Worm (Caenorhabditis elegans) whole organism, midembryonic: ENCODE measurements around the gene klp-20.

Source experiments
- T22C8.4 ChIP-seq: fragments of 200-800 bp; sonication (Bioruptor generic); IDR thresholded peaks from 2 replicates; pipeline ENCODE4 v1.3.6; 2022; ENCODE audit warnings: missing genetic modification characterization, missing compliant biosample characterization
- cog-1 ChIP-seq: sonication (generic microtip); optimal IDR thresholded peaks from 2 replicates; lab custom pipeline; 2016; ENCODE audit warnings: missing genetic modification characterization, missing compliant biosample characterization
- flt-1 ChIP-seq: fragments of 200-800 bp; sonication (Bioruptor generic); IDR thresholded peaks from 2 replicates; pipeline ENCODE4 v1.3.6; 2022; ENCODE audit warnings: missing genetic modification characterization, missing compliant biosample characterization
- klf-2 ChIP-seq: fragments of 200-800 bp; sonication (Bioruptor generic); conservative IDR thresholded peaks from 2 replicates; pipeline ENCODE4 v1.3.6; 2022; ENCODE audit warnings: missing genetic modification reagents, missing genetic modification characterization, missing compliant biosample characterization
- med-1 ChIP-seq: sonication (generic microtip); optimal IDR thresholded peaks from 2 replicates; lab custom pipeline; 2017; ENCODE audit warnings: missing genetic modification characterization, mild to moderate bottlenecking, missing compliant biosample characterization, antibody characterized with exemption, missing genetic modification reagents; ENCODE audit not compliant: insufficient read depth
- ref-1 ChIP-seq: fragments of 200-800 bp; sonication (Bioruptor generic); conservative IDR thresholded peaks from 2 replicates; pipeline ENCODE4 v1.3.6; 2022; ENCODE audit warnings: missing genetic modification reagents, missing genetic modification characterization, missing compliant biosample characterization
- tab-1 ChIP-seq: fragments of 200-800 bp; sonication (Bioruptor generic); IDR thresholded peaks from 2 replicates; pipeline ENCODE4 v1.3.6; 2022; ENCODE audit warnings: missing genetic modification characterization, missing compliant biosample characterization
- ztf-23 ChIP-seq: fragments of 200-800 bp; sonication (Bioruptor generic); IDR thresholded peaks from 2 replicates; pipeline ENCODE4 v1.3.6; 2022; ENCODE audit warnings: missing genetic modification reagents, missing genetic modification characterization, missing compliant biosample characterization
- ztf-29 ChIP-seq: fragments of 200-800 bp; sonication (Bioruptor generic); IDR thresholded peaks from 2 replicates; pipeline ENCODE4 v1.3.6; 2022; ENCODE audit warnings: missing genetic modification reagents, missing genetic modification characterization, missing compliant biosample characterization

The klp-20 gene

DNA sequence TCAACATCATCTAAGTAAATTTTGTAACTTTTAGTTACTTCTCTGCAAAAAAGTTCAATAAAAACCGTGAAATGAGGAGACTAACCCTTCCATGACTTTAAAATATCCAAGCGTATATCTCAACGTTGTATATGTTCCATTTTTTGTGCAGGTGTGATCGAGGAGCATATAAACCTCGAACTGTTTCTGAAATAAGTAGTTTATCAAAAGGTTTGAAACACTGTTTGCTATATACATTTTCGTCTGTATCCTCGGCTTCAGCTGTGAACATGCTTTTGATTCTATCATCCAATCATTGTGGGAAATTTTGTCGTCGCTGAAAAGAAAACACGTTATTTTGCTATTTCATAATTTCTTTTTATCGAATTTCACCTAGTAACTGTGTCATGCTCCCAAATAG lies 28.8 kb upstream of the klp-20 start, which contains the start of gene F40G9.5:
TSS of gene F40G9.5 (plus strand) at position 301 of the 400 bp plus-strand sequence.
- TF ChIP-seq tab-1 (GFP tag; lab: Robert Waterston, UW) (no peak), ref-1 (GFP tag; lab: Robert Waterston, UW) (no peak), cog-1 (tag; lab: Kevin White, UChicago) (no peak), flt-1 (GFP tag; lab: Robert Waterston, UW) (no peak), ztf-23 (GFP tag; lab: Robert Waterston, UW) (no peak)

DNA sequence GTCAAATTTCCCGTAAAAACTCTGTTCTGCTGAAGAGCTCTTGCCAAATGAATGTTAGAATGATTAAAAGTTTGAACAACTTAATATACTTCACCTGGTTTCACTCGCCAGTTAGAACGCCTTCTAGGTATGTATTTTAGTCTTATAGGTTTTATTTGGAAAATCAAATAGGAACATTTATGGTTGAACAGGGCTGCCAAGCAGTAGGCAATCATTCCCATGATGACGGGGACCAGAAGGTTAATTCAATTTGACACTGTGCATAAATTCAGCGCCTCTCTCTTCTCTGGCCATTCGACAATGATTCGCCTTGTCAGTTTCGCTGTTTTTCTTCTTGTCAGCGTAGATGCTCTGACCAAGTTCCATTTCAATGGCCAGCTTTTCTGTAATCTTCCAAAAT lies 27.7 kb upstream of the klp-20 start, which contains the start of gene F40G9.15:
TSS of gene F40G9.15 (plus strand) at position 301 of the 400 bp plus-strand sequence.
- TF ChIP-seq tab-1 (GFP tag; lab: Robert Waterston, UW) (no peak), cog-1 (tag; lab: Kevin White, UChicago) (no peak)

DNA sequence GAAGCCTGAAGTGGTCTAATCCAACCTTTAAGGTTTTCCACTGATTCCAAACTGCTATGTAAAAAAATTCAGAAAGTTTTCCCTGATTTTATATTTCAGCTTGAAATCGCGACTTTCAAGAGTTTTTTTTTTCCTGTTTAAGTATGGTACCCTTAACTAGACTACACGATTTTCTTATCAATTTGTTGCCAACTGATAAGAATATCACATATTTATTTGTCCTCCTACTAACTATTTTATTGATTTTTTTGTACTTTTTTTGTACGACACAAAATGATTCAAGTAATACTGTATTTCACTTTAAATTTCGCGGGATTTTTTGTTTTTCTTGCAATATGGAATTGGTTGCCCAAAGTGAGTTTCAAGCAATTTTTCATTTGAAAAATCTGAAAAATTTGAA lies 26.7 kb upstream of the klp-20 start:
- TF ChIP-seq ztf-23 (GFP tag; lab: Robert Waterston, UW) (no peak), med-1 (GFP tag; lab: Kevin White, UChicago) (no peak), ztf-29 (GFP tag; lab: Robert Waterston, UW) (no peak), klf-2 (GFP tag; lab: Robert Waterston, UW) (no peak), tab-1 (GFP tag; lab: Robert Waterston, UW) (no peak), flt-1 (GFP tag; lab: Robert Waterston, UW) (no peak), ref-1 (GFP tag; lab: Robert Waterston, UW) (no peak), cog-1 (tag; lab: Kevin White, UChicago) (no peak), T22C8.4 (no peak)

DNA sequence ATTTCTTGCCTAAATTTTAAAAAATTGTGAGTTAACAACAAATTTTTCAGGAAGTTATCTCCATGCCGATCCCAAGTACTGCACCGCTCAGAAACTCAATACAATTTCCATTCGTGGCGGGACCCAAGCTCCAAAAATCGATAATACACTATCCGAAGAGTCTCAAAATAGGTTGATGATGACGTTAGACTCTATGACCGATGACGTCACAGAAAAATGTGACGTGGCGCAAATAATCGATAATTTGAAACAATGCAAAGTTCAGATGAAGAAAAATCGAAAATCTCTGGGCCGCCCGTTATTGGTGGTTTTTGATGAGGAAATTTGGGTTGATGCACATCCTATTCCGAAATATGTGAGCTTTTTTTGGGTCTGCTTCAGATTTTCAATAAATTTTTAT lies 25.5 kb upstream of the klp-20 start:
- TF ChIP-seq ztf-29 (GFP tag; lab: Robert Waterston, UW), result no peak
- 0 out of 2 replicates have a peak, but pooled peaks have one; percentile 5 for TF ChIP-seq T22C8.4

DNA sequence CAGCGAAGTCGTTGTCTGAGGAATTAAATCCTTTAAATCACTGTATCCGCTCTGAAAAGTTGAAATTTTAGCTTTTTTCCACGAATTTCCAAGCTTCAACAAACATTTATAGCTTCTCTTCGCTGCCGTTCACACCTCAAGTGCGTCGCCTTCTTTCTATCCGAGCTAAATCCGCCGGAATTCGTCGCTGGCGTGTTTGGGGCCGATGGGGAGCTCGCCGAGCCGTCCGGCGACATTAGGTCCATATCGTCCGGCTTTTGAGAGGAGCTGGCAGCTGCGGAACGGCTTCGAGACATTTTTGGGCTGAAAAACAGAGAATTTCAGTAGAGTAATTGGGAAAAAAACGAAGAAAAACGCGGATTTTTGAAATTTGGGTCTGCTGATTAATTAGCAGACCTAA lies 22.0 kb upstream of the klp-20 start, which contains the start of gene mxl-2:
TSS of gene mxl-2 (minus strand) at position 303 of the 400 bp plus-strand sequence.
- TF ChIP-seq ref-1 (GFP tag; lab: Robert Waterston, UW) (no peak), cog-1 (tag; lab: Kevin White, UChicago) (no peak), klf-2 (GFP tag; lab: Robert Waterston, UW) (no peak), ztf-23 (GFP tag; lab: Robert Waterston, UW) (no peak), med-1 (GFP tag; lab: Kevin White, UChicago) (no peak), tab-1 (GFP tag; lab: Robert Waterston, UW) (no peak), flt-1 (GFP tag; lab: Robert Waterston, UW) (no peak), T22C8.4 (no peak), ztf-29 (GFP tag; lab: Robert Waterston, UW) (no peak)

DNA sequence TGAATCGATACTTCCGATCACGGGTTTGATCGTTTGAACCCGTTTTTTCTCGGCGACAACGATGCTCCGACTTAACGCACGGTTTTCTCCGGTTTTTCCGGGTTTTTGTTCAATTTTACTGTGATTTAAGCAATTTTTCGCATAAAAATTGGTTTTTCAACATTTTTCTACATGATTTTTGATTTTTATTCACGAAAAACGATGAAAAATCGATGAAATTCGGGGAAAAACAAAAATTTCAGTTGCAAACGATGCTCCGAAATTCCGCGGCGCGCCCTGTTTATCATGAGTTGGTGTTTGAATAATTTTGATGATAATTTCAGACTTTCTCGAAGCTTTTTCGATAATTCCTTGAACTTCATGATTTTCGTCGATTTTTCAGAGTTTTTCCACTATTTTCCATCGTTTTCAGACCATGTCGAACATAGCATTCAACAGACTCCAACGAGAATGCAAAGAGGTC lies 21.3 kb upstream of the klp-20 start, which contains the start of gene ubc-20:
TSS of gene ubc-20 (plus strand) at position 413 of the 463 bp plus-strand sequence.
- TF ChIP-seq ztf-23 (GFP tag; lab: Robert Waterston, UW), result no peak
- no peak for TF ChIP-seq cog-1 (tag; lab: Kevin White, UChicago)
- TF ChIP-seq med-1 (GFP tag; lab: Kevin White, UChicago), result no peak
- no peak for TF ChIP-seq tab-1 (GFP tag; lab: Robert Waterston, UW)
- TF ChIP-seq T22C8.4, result no peak
- no peak for TF ChIP-seq klf-2 (GFP tag; lab: Robert Waterston, UW)
- TF ChIP-seq flt-1 (GFP tag; lab: Robert Waterston, UW), result no peak
- no peak for TF ChIP-seq ztf-29 (GFP tag; lab: Robert Waterston, UW)
- TF ChIP-seq ref-1 (GFP tag; lab: Robert Waterston, UW), result no peak

DNA sequence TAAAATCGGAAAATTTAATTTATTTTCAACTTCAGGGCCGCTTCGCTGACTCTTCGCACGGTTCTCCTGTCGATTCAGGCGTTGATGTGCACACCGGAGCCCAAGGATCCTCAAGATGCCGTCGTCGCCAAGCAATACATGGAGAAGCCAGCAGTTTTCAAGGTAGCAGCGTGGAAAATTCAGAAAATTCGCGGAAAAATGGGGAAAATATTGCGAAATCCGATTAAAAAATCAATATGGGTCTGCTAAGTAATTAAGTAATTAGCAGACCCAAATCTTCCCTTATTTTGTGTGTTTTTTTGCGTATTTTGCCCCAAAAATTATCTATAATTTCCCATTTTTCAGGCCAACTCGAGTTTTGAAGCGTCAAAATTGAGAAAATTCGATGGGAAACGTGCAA lies 20.5 kb upstream of the klp-20 start:
- TF ChIP-seq ztf-29 (GFP tag; lab: Robert Waterston, UW) (no peak), tab-1 (GFP tag; lab: Robert Waterston, UW) (no peak), cog-1 (tag; lab: Kevin White, UChicago) (no peak), klf-2 (GFP tag; lab: Robert Waterston, UW) (no peak), ztf-23 (GFP tag; lab: Robert Waterston, UW) (no peak), T22C8.4 (no peak), flt-1 (GFP tag; lab: Robert Waterston, UW) (no peak), med-1 (GFP tag; lab: Kevin White, UChicago) (no peak), ref-1 (GFP tag; lab: Robert Waterston, UW) (no peak)

DNA sequence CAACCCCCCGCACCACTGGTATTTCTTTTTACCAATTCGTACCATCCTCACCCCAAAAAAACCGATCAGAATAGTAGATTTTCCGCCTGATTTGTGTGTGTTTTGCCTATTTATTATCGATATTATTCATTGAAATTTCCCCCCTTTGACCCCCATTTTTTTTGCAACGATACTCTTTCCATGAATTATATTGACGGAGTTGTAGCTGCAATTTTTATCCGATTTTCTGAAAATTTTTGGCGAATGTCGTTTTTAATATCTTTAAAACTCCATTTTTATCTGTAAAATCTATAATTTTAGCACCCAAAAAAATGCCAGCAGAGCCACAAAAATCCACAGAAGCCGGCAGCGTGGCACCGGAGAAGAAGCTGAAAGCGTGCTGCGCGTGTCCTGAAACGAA lies 19.1 kb upstream of the klp-20 start, which contains the start of gene cox-17:
TSS of gene cox-17 (plus strand) at position 301 of the 400 bp plus-strand sequence.
- TF ChIP-seq T22C8.4 (no peak), ztf-23 (GFP tag; lab: Robert Waterston, UW) (no peak), ref-1 (GFP tag; lab: Robert Waterston, UW) (no peak)

DNA sequence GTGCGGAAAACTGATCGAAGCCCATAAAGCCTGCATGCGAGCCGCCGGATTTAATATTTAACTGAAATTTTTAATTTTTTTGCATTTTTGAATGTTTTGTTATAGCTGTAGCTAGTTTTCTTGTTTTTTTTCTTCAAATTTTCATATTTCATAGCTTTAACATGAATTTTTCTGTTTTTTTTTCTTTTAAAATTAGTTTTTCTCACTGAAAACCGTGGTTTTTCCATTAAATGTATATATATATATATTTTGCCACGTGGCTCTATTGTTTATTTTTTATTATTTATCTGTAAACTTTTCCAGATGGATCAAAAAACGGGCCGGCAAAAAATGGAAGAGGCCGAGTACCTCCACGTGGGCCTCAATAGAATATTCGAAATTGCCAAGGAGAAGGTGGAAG lies 18.0 kb upstream of the klp-20 start, which contains the start of gene sec-20:
TSS of gene sec-20 (plus strand) at position 301 of the 400 bp plus-strand sequence.
- TF ChIP-seq T22C8.4 (no peak), tab-1 (GFP tag; lab: Robert Waterston, UW) (no peak), cog-1 (tag; lab: Kevin White, UChicago) (no peak), ztf-29 (GFP tag; lab: Robert Waterston, UW) (no peak), ref-1 (GFP tag; lab: Robert Waterston, UW) (no peak), flt-1 (GFP tag; lab: Robert Waterston, UW) (no peak)

DNA sequence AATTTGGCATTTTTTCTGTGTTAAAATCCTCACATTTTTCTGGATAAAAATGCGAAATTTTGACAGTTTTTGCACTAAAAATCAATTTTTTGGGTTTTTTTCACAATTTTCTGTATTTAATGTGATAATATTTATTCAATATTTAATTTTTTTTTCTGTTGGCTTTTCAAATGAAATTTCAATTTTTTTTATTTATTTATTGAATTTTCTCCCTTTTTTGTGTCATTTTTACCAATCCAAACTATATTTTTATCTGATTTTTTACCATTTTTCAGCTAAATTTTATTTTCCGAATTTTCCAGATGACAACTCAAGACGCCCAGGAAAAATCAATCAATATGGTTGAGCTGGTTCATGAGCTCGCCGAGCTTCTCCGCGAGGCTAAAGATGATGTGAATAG lies 15.6 kb upstream of the klp-20 start, which contains the start of gene F40G9.17:
TSS of gene F40G9.17 (plus strand) at position 301 of the 400 bp plus-strand sequence.
- TF ChIP-seq ztf-23 (GFP tag; lab: Robert Waterston, UW) (no peak), ref-1 (GFP tag; lab: Robert Waterston, UW) (no peak), ztf-29 (GFP tag; lab: Robert Waterston, UW) (no peak), klf-2 (GFP tag; lab: Robert Waterston, UW) (no peak), T22C8.4 (no peak), cog-1 (tag; lab: Kevin White, UChicago) (no peak), tab-1 (GFP tag; lab: Robert Waterston, UW) (no peak), med-1 (GFP tag; lab: Kevin White, UChicago) (no peak), flt-1 (GFP tag; lab: Robert Waterston, UW) (no peak)
